Worm (Caenorhabditis elegans) whole organism, young adult: ENCODE data around the gene F44D12.19.

Experiments
- F49E8.2 ChIP-seq: sonication (generic microtip); optimal IDR thresholded peaks from 3 replicates; lab custom pipeline; 2017; ENCODE audit warnings: missing genetic modification characterization, mild to moderate bottlenecking, missing compliant biosample characterization, antibody characterized with exemption, moderate library complexity; ENCODE audit not compliant: insufficient read depth
- attf-5 ChIP-seq: fragments of 200-800 bp; sonication (Bioruptor generic); optimal IDR thresholded peaks from 2 replicates; lab custom pipeline; 2018; ENCODE audit warnings: mild to moderate bottlenecking, missing genetic modification characterization, missing compliant biosample characterization
- cebp-1 ChIP-seq, 2 experiments: fragments of 200-800 bp in 1 of 2; sonication (Bioruptor generic) in 1 of 2; sonication (generic microtip) in 1 of 2; IDR thresholded peaks in 1 of 2; optimal IDR thresholded peaks in 1 of 2; 2 replicates each; pipeline versions ENCODE4 v1.3.6 to Lab custom; 2017 to 2022; ENCODE audit warnings: missing compliant biosample characterization in 2 of 2, missing genetic modification characterization in 2 of 2, mild to moderate bottlenecking in 1 of 2, missing genetic modification reagents in 1 of 2, moderate library complexity in 1 of 2
- ceh-27 ChIP-seq: fragments of 200-800 bp; sonication (Bioruptor generic); optimal IDR thresholded peaks from 2 replicates; lab custom pipeline; 2018; ENCODE audit warnings: mild to moderate bottlenecking, missing genetic modification characterization, moderate library complexity, missing compliant biosample characterization
- fkh-3 ChIP-seq: sonication (generic microtip); optimal IDR thresholded peaks from 2 replicates; lab custom pipeline; 2016; ENCODE audit warnings: mild to moderate bottlenecking, missing genetic modification characterization, missing compliant biosample characterization
- hlh-26 ChIP-seq: fragments of 200-800 bp; sonication (Bioruptor generic); conservative IDR thresholded peaks from 2 replicates; pipeline ENCODE4 v1.3.6; 2022; ENCODE audit warnings: missing genetic modification reagents, missing genetic modification characterization, missing compliant biosample characterization
- hrde-1 ChIP-seq: sonication (generic microtip); optimal IDR thresholded peaks from 2 replicates; lab custom pipeline; 2016; ENCODE audit warnings: missing genetic modification characterization, mild to moderate bottlenecking, missing compliant biosample characterization, moderate library complexity, missing genotype, missing genetic modification reagents, borderline replicate concordance
- nhr-80 ChIP-seq: sonication (generic microtip); optimal IDR thresholded peaks from 2 replicates; lab custom pipeline; 2016; ENCODE audit warnings: missing genetic modification characterization, missing compliant biosample characterization
- snpc-4 ChIP-seq, 5 experiments: fragments of 150-350 bp in 1 of 5; sonication (generic microtip) in 4 of 5; optimal IDR thresholded peaks; 2 replicates each; lab custom pipeline; 2014 to 2018; ENCODE audit warnings: missing genetic modification characterization in 5 of 5, missing biosample characterization in 3 of 5, antibody characterized with exemption in 2 of 5, mild to moderate bottlenecking in 2 of 5, missing compliant biosample characterization in 2 of 5, missing genotype in 2 of 5, moderate library complexity in 2 of 5, missing genetic modification reagents in 1 of 5
- somi-1 ChIP-seq: fragments of 200-800 bp; sonication (Bioruptor generic); optimal IDR thresholded peaks from 2 replicates; lab custom pipeline; 2018; ENCODE audit warnings: mild to moderate bottlenecking, missing genetic modification characterization, missing compliant biosample characterization
- unc-130 ChIP-seq: sonication (generic microtip); optimal IDR thresholded peaks from 2 replicates; lab custom pipeline; 2016; ENCODE audit warnings: missing genetic modification reagents, missing genetic modification characterization, missing compliant biosample characterization

ce11 chrIV:10062728-10063127 is 41.3 kb downstream of the F44D12.19 start, which contains the start of gene ipla-7:
- TF ChIP-seq hrde-1 (no peak), somi-1 (GFP tag; lab: Kevin White, UChicago) (no peak), fkh-3 (tag; lab: Kevin White, UChicago) (no peak), unc-130 (GFP tag; lab: Kevin White, UChicago) (no peak), F49E8.2 (tag; lab: Kevin White, UChicago) (no peak), cebp-1 (GFP tag; IDR thresholded peaks at IDR 0.05; lab: Robert Waterston, UW) (no peak), cebp-1 (tag; optimal IDR thresholded peaks at IDR 0.05; lab: Kevin White, UChicago) (no peak), hlh-26 (GFP tag; lab: Robert Waterston, UW) (no peak), attf-5 (GFP tag; lab: Kevin White, UChicago) (no peak), ceh-27 (no peak), snpc-4 (GFP tag; optimal IDR thresholded peaks at IDR 0.05; lab: Kevin White, UChicago) (no peak), snpc-4 (tag; optimal IDR thresholded peaks at IDR 0.05; lab: Kevin White, UChicago) (no peak), nhr-80 (tag; lab: Kevin White, UChicago) (peak; percentile 16)
